Worm (Caenorhabditis elegans) whole organism, young adult: Measurements from ENCODE around the gene prx-2.

Experiments
- F39B2.1 ChIP-seq: fragments of 200-800 bp; sonication (Bioruptor generic); IDR thresholded peaks from 2 replicates; pipeline ENCODE4 v1.3.6; 2022; ENCODE audit warnings: missing genetic modification reagents, missing genetic modification characterization, missing compliant biosample characterization
- repo-1 ChIP-seq: sonication (generic microtip); optimal IDR thresholded peaks from 2 replicates; lab custom pipeline; 2017; ENCODE audit warnings: mild to moderate bottlenecking, missing genetic modification characterization, missing compliant biosample characterization
- snpc-4 ChIP-seq, 5 experiments: fragments of 150-350 bp in 1 of 5; sonication (generic microtip) in 4 of 5; optimal IDR thresholded peaks; 2 replicates each; lab custom pipeline; 2014 to 2018; ENCODE audit warnings: missing genetic modification characterization in 5 of 5, missing biosample characterization in 3 of 5, antibody characterized with exemption in 2 of 5, mild to moderate bottlenecking in 2 of 5, missing compliant biosample characterization in 2 of 5, missing genotype in 2 of 5, moderate library complexity in 2 of 5, missing genetic modification reagents in 1 of 5
- sptf-2 ChIP-seq: fragments of 200-800 bp; sonication (Bioruptor generic); optimal IDR thresholded peaks from 2 replicates; lab custom pipeline; 2018; ENCODE audit warnings: mild to moderate bottlenecking, missing genetic modification characterization, missing compliant biosample characterization

- TF ChIP-seq F39B2.1 (GFP tag; lab: Robert Waterston, UW) (no peak), snpc-4 (GFP tag; optimal IDR thresholded peaks at IDR 0.05; lab: Kevin White, UChicago) (no peak), snpc-4 (tag; optimal IDR thresholded peaks at IDR 0.05; lab: Kevin White, UChicago) (no peak), sptf-2 (GFP tag; lab: Kevin White, UChicago) (no peak), repo-1 (tag; lab: Kevin White, UChicago) (no peak)
These were observed 20.1 kb upstream of the prx-2 start for ce11 chrIV:11623759-11624287.
